Worm (Caenorhabditis elegans): ENCODE data around the gene clk-1.

- TF ChIP-seq hmg-1.1 (GFP tag; IDR thresholded peaks at IDR 0.05) = no peak
- no peak for TF ChIP-seq ceh-32 (tag; optimal IDR thresholded peaks at IDR 0.05; ENCODE audit: poor library complexity)
- TF ChIP-seq nhr-10 (tag; optimal IDR thresholded peaks at IDR 0.05) = no peak
- no peak for TF ChIP-seq skn-1 (tag; optimal IDR thresholded peaks at IDR 0.05)
- no peak for TF ChIP-seq Y5F2A.4 (GFP tag; optimal IDR thresholded peaks at IDR 0.05)
- TF ChIP-seq ceh-82 (tag; optimal IDR thresholded peaks at IDR 0.05) = no peak
- TF ChIP-seq snpc-4 (tag; optimal IDR thresholded peaks at IDR 0.05) = no peak
- TF ChIP-seq Y75B8A.6 (GFP tag; IDR thresholded peaks at IDR 0.05) = no peak
- TF ChIP-seq hif-1 (tag; optimal IDR thresholded peaks at IDR 0.05) = no peak
- no peak for TF ChIP-seq lin-39 (tag; optimal IDR thresholded peaks at IDR 0.05)
- TF ChIP-seq ces-1 (GFP tag; optimal IDR thresholded peaks at IDR 0.05) = no peak
- TF ChIP-seq dmd-6 (GFP tag; IDR thresholded peaks at IDR 0.05) = no peak
Observed at ce11 chrIII:5310940-5311339, 33.2 kb downstream of the clk-1 start, which contains the start of gene pqe-1.
